Worm (Caenorhabditis elegans): Measurements from ENCODE around the gene grp-1.

DNA sequence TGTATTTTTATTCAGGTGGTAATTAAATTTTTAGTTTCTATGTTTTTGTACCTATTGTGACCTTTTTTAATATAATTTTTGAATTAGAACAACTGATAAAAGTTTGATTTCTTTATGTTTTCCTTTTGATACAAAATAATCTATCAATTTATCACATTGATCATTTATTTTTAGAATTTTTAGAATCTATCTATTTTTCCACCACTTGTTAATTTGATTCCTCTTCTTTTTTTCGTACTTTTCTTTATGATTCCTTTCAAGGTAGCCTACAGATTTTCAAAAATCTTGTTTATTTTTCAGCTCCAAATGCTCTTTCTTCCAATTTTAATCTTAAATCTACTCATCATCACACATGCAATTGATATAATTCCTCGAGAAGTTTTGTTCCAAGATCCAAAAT, 47.6 kb upstream of the grp-1 start, which contains the start of gene dpf-6:
- TF ChIP-seq C34B4.2 (tag; optimal IDR thresholded peaks at IDR 0.05) = no peak
- no peak for TF ChIP-seq ceh-90 (tag; optimal IDR thresholded peaks at IDR 0.05)
- no peak for TF ChIP-seq nhr-28 (tag; optimal IDR thresholded peaks at IDR 0.05)
- no peak for TF ChIP-seq nhr-237 (tag; optimal IDR thresholded peaks at IDR 0.05)
- no peak for TF ChIP-seq elt-2 (tag; optimal IDR thresholded peaks at IDR 0.05)
- TF ChIP-seq nhr-77 (tag; optimal IDR thresholded peaks at IDR 0.05) = no peak
- no peak for TF ChIP-seq nhr-11 (tag; optimal IDR thresholded peaks at IDR 0.05)
- TF ChIP-seq egl-27 (tag; optimal IDR thresholded peaks at IDR 0.05) = no peak
- no peak for TF ChIP-seq pag-3 (tag; optimal IDR thresholded peaks at IDR 0.05; ENCODE audit: borderline replicate concordance, insufficient read depth)
- TF ChIP-seq irx-1 (tag; optimal IDR thresholded peaks at IDR 0.05) = no peak
- TF ChIP-seq grh-1 (GFP tag; IDR thresholded peaks at IDR 0.05) = no peak
- no peak for TF ChIP-seq nhr-90 (tag; optimal IDR thresholded peaks at IDR 0.05; ENCODE audit: poor library complexity)

All from whole organism, L1 larva.